Worm (Caenorhabditis elegans) whole organism, early embryonic: Measurements from ENCODE around the gene Y38F1A.2.

Experiments
- ama-1 ChIP-seq: fragments of 150-350 bp; optimal IDR thresholded peaks from 2 replicates; lab custom pipeline; 2014
- ets-7 ChIP-seq: sonication (generic microtip); optimal IDR thresholded peaks from 2 replicates; lab custom pipeline; 2016; ENCODE audit warnings: missing genotype, missing genetic modification characterization, missing compliant biosample characterization
- hmg-4 ChIP-seq: fragments of 200-800 bp; sonication (Bioruptor generic); optimal IDR thresholded peaks from 2 replicates; lab custom pipeline; 2018; ENCODE audit warnings: mild to moderate bottlenecking, missing genetic modification characterization, missing compliant biosample characterization
- hnd-1 ChIP-seq: sonication (generic microtip); optimal IDR thresholded peaks from 2 replicates; lab custom pipeline; 2016; ENCODE audit warnings: missing genetic modification characterization, missing compliant biosample characterization
- pes-1 ChIP-seq: fragments of 200-800 bp; sonication (Bioruptor generic); IDR thresholded peaks from 2 replicates; pipeline ENCODE4 v1.3.6; 2022; ENCODE audit warnings: missing genetic modification reagents, missing genetic modification characterization, missing compliant biosample characterization
- tra-4 ChIP-seq: sonication (generic microtip); optimal IDR thresholded peaks from 2 replicates; lab custom pipeline; 2017; ENCODE audit warnings: missing genetic modification characterization, missing compliant biosample characterization

- no peak for TF ChIP-seq ama-1
- no peak for TF ChIP-seq pes-1 (GFP tag; lab: Robert Waterston, UW)
- TF ChIP-seq tra-4 (tag; lab: Kevin White, UChicago), result no peak
- no peak for TF ChIP-seq hmg-4 (GFP tag; lab: Kevin White, UChicago)
- TF ChIP-seq ets-7, result no peak
- no peak for TF ChIP-seq hnd-1 (tag; lab: Kevin White, UChicago)
Observed at ce11 chrII:12969622-12970021, 14.9 kb downstream of the Y38F1A.2 start, which contains the start of gene Y38F1A.4.
